Fruit fly (Drosophila melanogaster): ENCODE measurements around the gene Rpn5.
A peak's percentile ranks its signal among the peaks of the same experiment; 100 is the strongest.

Rpn5 gene

DNA sequence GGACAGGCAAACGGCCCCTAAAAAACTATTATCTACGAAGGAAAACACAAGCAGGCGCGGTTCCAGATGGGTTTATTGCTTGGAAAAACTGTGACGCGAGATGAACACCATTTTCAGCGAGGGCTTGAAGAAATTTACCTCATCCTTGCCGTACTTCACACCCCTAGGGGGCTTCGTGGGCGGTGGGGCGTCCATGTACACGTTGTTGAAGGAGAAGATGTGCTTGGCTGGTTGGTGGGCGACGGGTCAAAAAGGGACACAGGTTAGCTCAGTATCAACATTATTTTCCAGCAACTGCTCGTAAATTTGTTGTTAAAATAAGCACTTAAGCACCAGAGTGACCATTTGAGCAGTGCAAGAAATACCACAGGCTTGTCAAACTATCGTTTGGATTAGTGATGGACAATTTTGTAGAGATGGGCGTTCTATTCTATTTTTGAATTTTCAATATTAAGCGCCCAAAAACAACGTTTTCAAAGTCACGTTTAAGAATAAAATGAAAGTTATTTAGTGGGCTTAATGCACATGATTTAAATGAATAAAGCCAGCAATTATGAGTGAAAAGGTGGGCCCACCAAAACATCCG is 30.6 kb upstream of the Rpn5 start, which contains the start of gene Sec8 (continued):
- TF ChIP-seq CG16815 (GFP tag; optimal IDR thresholded peaks at IDR 0.05) (no peak), Fer3 (tag; optimal IDR thresholded peaks at IDR 0.05) (peak; percentile 22), nau (GFP tag; optimal IDR thresholded peaks at IDR 0.05) (no peak), ERR (GFP tag; optimal IDR thresholded peaks at IDR 0.05) (no peak), CG4820 (GFP tag; optimal IDR thresholded peaks at IDR 0.05) (peak; percentile 28), hb (GFP tag; IDR thresholded peaks at IDR 0.05; ENCODE audit: partially characterized antibody) (peak; percentile 82), gcm (GFP tag; optimal IDR thresholded peaks at IDR 0.05) (no peak), CG13894 (tag; optimal IDR thresholded peaks at IDR 0.05) (no peak), ab (GFP tag; optimal IDR thresholded peaks at IDR 0.05) (no peak), CkIIα-i1 (GFP tag; IDR thresholded peaks at IDR 0.05) (no peak), CG11696 (GFP tag; IDR thresholded peaks at IDR 0.05) (no peak), CG17385 (GFP tag; optimal IDR thresholded peaks at IDR 0.05) (no peak), CG5180 (GFP tag; optimal IDR thresholded peaks at IDR 0.05) (no peak), danr (GFP tag; IDR thresholded peaks at IDR 0.05) (no peak), Dek (tag; optimal IDR thresholded peaks at IDR 0.05) (peak; percentile 19), CG13123 (GFP tag; optimal IDR thresholded peaks at IDR 0.05) (no peak), croc (GFP tag; conservative IDR thresholded peaks at IDR 0.05) (no peak), Lhr (GFP tag; optimal IDR thresholded peaks at IDR 0.05) (peak; percentile 77), CG43689 (GFP tag; IDR thresholded peaks at IDR 0.05) (no peak), CG9437 (GFP tag; optimal IDR thresholded peaks at IDR 0.05) (no peak), sim (GFP tag; IDR thresholded peaks at IDR 0.05) (no peak), oc (tag; optimal IDR thresholded peaks at IDR 0.05) (no peak), CG10979 (tag; optimal IDR thresholded peaks at IDR 0.05) (peak; percentile 19), ind (GFP tag; optimal IDR thresholded peaks at IDR 0.05) (peak; percentile 21), CG4424 (GFP tag; optimal IDR thresholded peaks at IDR 0.05) (peak; percentile 1), corto (GFP tag; optimal IDR thresholded peaks at IDR 0.05) (no peak), kay (GFP tag; optimal IDR thresholded peaks at IDR 0.05) (peak; percentile 1), Awh (GFP tag; IDR thresholded peaks at IDR 0.05) (0 out of 2 replicates have a peak, but pooled peaks have one; percentile 24), CG12155 (GFP tag; optimal IDR thresholded peaks at IDR 0.05) (peak; percentile 51), salm (tag; optimal IDR thresholded peaks at IDR 0.05) (no peak), CG10959 (GFP tag; IDR thresholded peaks at IDR 0.05) (no peak), gt (GFP tag; IDR thresholded peaks at IDR 0.05) (no peak), CG15514 (GFP tag; optimal IDR thresholded peaks at IDR 0.05) (peak; percentile 69), pros (GFP tag; optimal IDR thresholded peaks at IDR 0.05) (no peak), gsb-n (tag; optimal IDR thresholded peaks at IDR 0.05) (no peak), CHES-1-like (GFP tag; optimal IDR thresholded peaks at IDR 0.05) (peak; percentile 78), CG17328 (GFP tag; IDR thresholded peaks at IDR 0.05) (no peak), CG6654 (GFP tag; optimal IDR thresholded peaks at IDR 0.05) (no peak), sug (tag; optimal IDR thresholded peaks at IDR 0.05) (no peak), CG12769 (tag; optimal IDR thresholded peaks at IDR 0.05) (no peak), Optix (GFP tag; IDR thresholded peaks at IDR 0.05) (no peak), CG17829 (tag; optimal IDR thresholded peaks at IDR 0.05) (peak; percentile 22), CG7357 (GFP tag; IDR thresholded peaks at IDR 0.05) (no peak), ranshi (GFP tag; IDR thresholded peaks at IDR 0.05) (0 out of 2 replicates have a peak, but pooled peaks have one; percentile 34), exex (tag; optimal IDR thresholded peaks at IDR 0.05) (no peak), Hr78 (GFP tag; optimal IDR thresholded peaks at IDR 0.05) (no peak), CG6254 (GFP tag; optimal IDR thresholded peaks at IDR 0.05) (peak; percentile 26), CG9609 (GFP tag; optimal IDR thresholded peaks at IDR 0.05) (peak; percentile 24), CG31224 (GFP tag; IDR thresholded peaks at IDR 0.05) (no peak), lov (optimal IDR thresholded peaks at IDR 0.05) (no peak), lov (GFP tag; IDR thresholded peaks at IDR 0.05) (no peak)

All from whole organism, embryonic.